Worm (Caenorhabditis elegans): ENCODE data around the gene R07G3.8.
A peak's percentile ranks its signal among the peaks of the same experiment; 100 is the strongest.

Gene R07G3.8

ce11 chrII:7666338-7666737 is 46.0 kb upstream of the R07G3.8 start:
- TF ChIP-seq C08G9.2 (tag; optimal IDR thresholded peaks at IDR 0.05), result no peak

- TF ChIP-seq che-1 (tag; optimal IDR thresholded peaks at IDR 0.05) (no peak), lin-11 (tag; optimal IDR thresholded peaks at IDR 0.05) (no peak), eyg-1 (tag; optimal IDR thresholded peaks at IDR 0.05) (no peak), ceh-6 (GFP tag; optimal IDR thresholded peaks at IDR 0.05) (no peak), sox-4 (tag; optimal IDR thresholded peaks at IDR 0.05) (no peak), ttx-3 (tag; optimal IDR thresholded peaks at IDR 0.05) (no peak), F13H6.1 (tag; optimal IDR thresholded peaks at IDR 0.05) (no peak), nhr-11 (tag; optimal IDR thresholded peaks at IDR 0.05) (no peak), madf-2 (tag; optimal IDR thresholded peaks at IDR 0.05) (no peak), ceh-22 (tag; optimal IDR thresholded peaks at IDR 0.05) (no peak), ref-2 (tag; optimal IDR thresholded peaks at IDR 0.05) (no peak), ceh-2 (tag; optimal IDR thresholded peaks at IDR 0.05) (no peak), unc-86 (tag; optimal IDR thresholded peaks at IDR 0.05) (no peak), C38D4.7 (GFP tag; optimal IDR thresholded peaks at IDR 0.05) (no peak), hlh-30 (tag; optimal IDR thresholded peaks at IDR 0.05; ENCODE audit: insufficient read depth) (no peak), pqm-1 (tag; optimal IDR thresholded peaks at IDR 0.05) (no peak), ama-1 (optimal IDR thresholded peaks at IDR 0.05) (no peak)
Measured at ce11 chrII:7663704-7664660, 43.7 kb upstream of the R07G3.8 start, which contains the start of the genes F18A1.7 and rpa-1. Gene F18A1.7, minus strand, starts transcription at chrII:7663754. Gene rpa-1, plus strand, starts transcription at chrII:7664582.

- TF ChIP-seq sox-4 (tag; optimal IDR thresholded peaks at IDR 0.05), result no peak
- TF ChIP-seq pax-1 (tag; optimal IDR thresholded peaks at IDR 0.05), result no peak
- no peak for TF ChIP-seq elt-4 (tag; optimal IDR thresholded peaks at IDR 0.05)
- TF ChIP-seq ceh-31 (tag; optimal IDR thresholded peaks at IDR 0.05), result no peak
- TF ChIP-seq npax-4 (tag; optimal IDR thresholded peaks at IDR 0.05), result no peak
- no peak for TF ChIP-seq hlh-6 (tag; optimal IDR thresholded peaks at IDR 0.05)
- TF ChIP-seq ceh-34 (tag; optimal IDR thresholded peaks at IDR 0.05), result no peak
- TF ChIP-seq pqm-1 (tag; optimal IDR thresholded peaks at IDR 0.05), result no peak
- TF ChIP-seq ceh-6 (GFP tag; optimal IDR thresholded peaks at IDR 0.05), result no peak
Measured at ce11 chrII:7663028-7663427, 42.7 kb upstream of the R07G3.8 start.

ce11 chrII:7662008-7662686 is 41.8 kb upstream of the R07G3.8 start, which contains the start of gene alfa-1:
Gene alfa-1, minus strand, starts transcription at chrII:7662522.
- TF ChIP-seq elt-2 (tag; optimal IDR thresholded peaks at IDR 0.05) (peak; percentile 79), gmeb-2 (tag; optimal IDR thresholded peaks at IDR 0.05) (no peak)

ce11 chrII:7651171-7651570 is 30.9 kb upstream of the R07G3.8 start, which contains the start of gene pde-4:
Gene pde-4, minus strand, starts transcription at chrII:7651246.
- TF ChIP-seq dmd-4 (tag; optimal IDR thresholded peaks at IDR 0.05; ENCODE audit: borderline replicate concordance) (no peak), ceh-18 (tag; optimal IDR thresholded peaks at IDR 0.05) (peak; percentile 16), eyg-1 (tag; optimal IDR thresholded peaks at IDR 0.05) (no peak)

- TF ChIP-seq unc-86 (tag; optimal IDR thresholded peaks at IDR 0.05) (no peak), ceh-30 (tag; optimal IDR thresholded peaks at IDR 0.05) (no peak), ceh-14 (tag; optimal IDR thresholded peaks at IDR 0.05) (no peak), ceh-6 (GFP tag; optimal IDR thresholded peaks at IDR 0.05) (no peak), fkh-10 (GFP tag; optimal IDR thresholded peaks at IDR 0.05) (no peak)
Measured at ce11 chrII:7643214-7643613, 22.9 kb upstream of the R07G3.8 start.
